Fruit fly (Drosophila melanogaster): ENCODE measurements around the gene geko.
A peak's percentile ranks its signal among the peaks of the same experiment; 100 is the strongest.

geko gene

dm6 chr3L:18112669-18113068 is 26.5 kb upstream of the geko start, which contains the start of the genes CG32195 and CG7341:
Gene CG32195 (plus strand): TSS chr3L:18112959.
Gene CG7341 (plus strand): TSS chr3L:18112959.
- TF ChIP-seq Lpt (GFP tag; optimal IDR thresholded peaks at IDR 0.05) (no peak), salr (GFP tag; optimal IDR thresholded peaks at IDR 0.05) (no peak), CG6276 (GFP tag; optimal IDR thresholded peaks at IDR 0.05) (no peak), dsx (GFP tag; optimal IDR thresholded peaks at IDR 0.05; ENCODE audit: poor library complexity, severe bottlenecking) (no peak), fkh (GFP tag; optimal IDR thresholded peaks at IDR 0.05) (peak; percentile 40), fd59A (GFP tag; optimal IDR thresholded peaks at IDR 0.05) (no peak), CG11294 (GFP tag; IDR thresholded peaks at IDR 0.05) (no peak)

dm6 chr3L:18114038-18114926 is 24.9 kb upstream of the geko start:
- TF ChIP-seq net (GFP tag; optimal IDR thresholded peaks at IDR 0.05) (no peak), CG9139 (GFP tag; optimal IDR thresholded peaks at IDR 0.05) (no peak), CG1621 (tag; optimal IDR thresholded peaks at IDR 0.05) (no peak), fkh (GFP tag; optimal IDR thresholded peaks at IDR 0.05) (no peak), acj6 (GFP tag; optimal IDR thresholded peaks at IDR 0.05) (peak; percentile 57), CG32006 (GFP tag; optimal IDR thresholded peaks at IDR 0.05) (peak; percentile 66), dsx (GFP tag; optimal IDR thresholded peaks at IDR 0.05; ENCODE audit: poor library complexity, severe bottlenecking) (peak; percentile 18), CG34406 (GFP tag; optimal IDR thresholded peaks at IDR 0.05) (peak; percentile 72), spab (GFP tag; optimal IDR thresholded peaks at IDR 0.05) (no peak), Blimp-1 (GFP tag; optimal IDR thresholded peaks at IDR 0.05) (no peak), svp (GFP tag) (peak; percentile 90), Lpt (GFP tag; optimal IDR thresholded peaks at IDR 0.05) (peak; percentile 14), CG4318 (GFP tag; optimal IDR thresholded peaks at IDR 0.05) (no peak), Eip78C (GFP tag) (peak; percentile 79), OdsH (GFP tag; optimal IDR thresholded peaks at IDR 0.05) (peak; percentile 49), CG10631 (GFP tag; optimal IDR thresholded peaks at IDR 0.05) (peak; percentile 55), achi (GFP tag; optimal IDR thresholded peaks at IDR 0.05) (peak; percentile 61), CG6276 (GFP tag; optimal IDR thresholded peaks at IDR 0.05) (no peak), Hr4 (GFP tag; optimal IDR thresholded peaks at IDR 0.05) (peak; percentile 42), pdm3 (GFP tag; optimal IDR thresholded peaks at IDR 0.05) (peak; percentile 27), cyc (GFP tag; optimal IDR thresholded peaks at IDR 0.05) (peak; percentile 44), lz (GFP tag; optimal IDR thresholded peaks at IDR 0.05) (peak; percentile 45), ss (GFP tag; optimal IDR thresholded peaks at IDR 0.05) (peak in 1 of 2 experiments; percentile 41), eg (GFP tag; IDR thresholded peaks at IDR 0.05) (peak; percentile 46), Hr39 (GFP tag; optimal IDR thresholded peaks at IDR 0.05) (no peak), Gug (GFP tag; IDR thresholded peaks at IDR 0.05) (no peak; the same call in 1 of the 2 replicates), CG16779 (tag; optimal IDR thresholded peaks at IDR 0.05) (no peak), CG3919 (GFP tag; optimal IDR thresholded peaks at IDR 0.05) (peak; percentile 68), CG11294 (GFP tag; IDR thresholded peaks at IDR 0.05) (no peak), Met (GFP tag; optimal IDR thresholded peaks at IDR 0.05) (peak; percentile 64), CG11762 (GFP tag; optimal IDR thresholded peaks at IDR 0.05; ENCODE audit: insufficient read depth) (no peak), CG6792 (GFP tag; optimal IDR thresholded peaks at IDR 0.05) (peak; percentile 55), CG11902 (GFP tag; optimal IDR thresholded peaks at IDR 0.05) (peak; percentile 8), Smox (GFP tag; optimal IDR thresholded peaks at IDR 0.05) (peak; percentile 8), salr (GFP tag; optimal IDR thresholded peaks at IDR 0.05) (peak in 1 of 2 experiments; percentile 4), Ets21C (GFP tag; optimal IDR thresholded peaks at IDR 0.05) (peak; percentile 6), fd59A (GFP tag; optimal IDR thresholded peaks at IDR 0.05) (no peak), CG8119 (GFP tag; IDR thresholded peaks at IDR 0.05) (no peak), CG15336 (GFP tag; IDR thresholded peaks at IDR 0.05) (peak; percentile 58), Sox15 (GFP tag; optimal IDR thresholded peaks at IDR 0.05) (peak; percentile 36), CG8632 (GFP tag; optimal IDR thresholded peaks at IDR 0.05) (peak; percentile 71), Sox14 (GFP tag; optimal IDR thresholded peaks at IDR 0.05) (peak; percentile 39), Eip75B (GFP tag; optimal IDR thresholded peaks at IDR 0.05) (peak; percentile 32), CG31627 (GFP tag; optimal IDR thresholded peaks at IDR 0.05) (peak; percentile 14), fd85E (GFP tag; optimal IDR thresholded peaks at IDR 0.05) (no peak), CG6808 (GFP tag; optimal IDR thresholded peaks at IDR 0.05) (peak; percentile 43)

Measured in whole organism, prepupa.